Worm (Caenorhabditis elegans): ENCODE results near the gene R08A2.9.

ce11 chrV:14698005-14698404 is 10.1 kb upstream of the R08A2.9 start:
- no peak for TF ChIP-seq lin-13 (GFP tag; optimal IDR thresholded peaks at IDR 0.05)
- TF ChIP-seq sptf-1 (tag; optimal IDR thresholded peaks at IDR 0.05): no peak
- TF ChIP-seq tlp-1 (tag; optimal IDR thresholded peaks at IDR 0.05): no peak

Data from whole organism, L1 larva.